Fruit fly (Drosophila melanogaster) whole organism, prepupa: Measurements from ENCODE around the gene Elba2.

ENCODE experiments used
- CG15336 ChIP-seq: fragments of 200-800 bp; sonication (Bioruptor generic); IDR thresholded peaks from 2 replicates; pipeline ENCODE4 v1.3.6; 2022; ENCODE audit warnings: missing biosample characterization, missing genetic modification characterization
- CG3919 ChIP-seq: fragments of 200-800 bp; sonication (Bioruptor generic); optimal IDR thresholded peaks from 3 replicates; lab custom pipeline; 2016; ENCODE audit warnings: missing biosample characterization, missing genetic modification characterization
- CG6163 ChIP-seq: fragments of 200-800 bp; sonication (Bioruptor generic); IDR thresholded peaks from 3 replicates; pipeline ENCODE4 v1.3.6; 2022; ENCODE audit warnings: missing biosample characterization, missing genetic modification characterization
- CG6276 ChIP-seq: fragments of 200-800 bp; sonication (Bioruptor generic); optimal IDR thresholded peaks from 2 replicates; lab custom pipeline; 2017; ENCODE audit warnings: missing biosample characterization, mild to moderate bottlenecking, missing genetic modification characterization
- CG8319 ChIP-seq: fragments of 200-800 bp; sonication (Bioruptor generic); optimal IDR thresholded peaks from 3 replicates; lab custom pipeline; 2016; ENCODE audit warnings: missing biosample characterization, missing genetic modification characterization
- CG9139 ChIP-seq: fragments of 200-800 bp; sonication (Bioruptor generic); optimal IDR thresholded peaks from 3 replicates; lab custom pipeline; 2017; ENCODE audit warnings: missing biosample characterization, mild to moderate bottlenecking, missing genetic modification characterization
- Eip78C ChIP-seq: fragments of 200-800 bp; sonication (Bioruptor generic); peaks from one replicate; lab custom pipeline; 2016; ENCODE audit warnings: missing biosample characterization, missing genetic modification characterization
- OdsH ChIP-seq: fragments of 200-800 bp; sonication (Bioruptor generic); optimal IDR thresholded peaks from 3 replicates; lab custom pipeline; 2016; ENCODE audit warnings: missing biosample characterization, missing genetic modification characterization
- Sox102F ChIP-seq: fragments of 200-800 bp; sonication (Bioruptor generic); optimal IDR thresholded peaks from 2 replicates; lab custom pipeline; 2016; ENCODE audit warnings: missing biosample characterization, mild to moderate bottlenecking, missing genetic modification characterization
- dac ChIP-seq: fragments of 200-800 bp; sonication (Bioruptor generic); optimal IDR thresholded peaks from 2 replicates; lab custom pipeline; 2017; ENCODE audit warnings: missing biosample characterization, mild to moderate bottlenecking, missing genetic modification characterization
- fd85E ChIP-seq: fragments of 200-800 bp; sonication (Bioruptor generic); optimal IDR thresholded peaks from 3 replicates; lab custom pipeline; 2016; ENCODE audit warnings: missing biosample characterization, missing genetic modification characterization
- salr ChIP-seq, 2 experiments: fragments of 200-800 bp; sonication (Bioruptor generic); optimal IDR thresholded peaks; 3 replicates each; lab custom pipeline; 2016 to 2018; ENCODE audit warnings: missing biosample characterization in 2 of 2, missing genetic modification characterization in 2 of 2, mild to moderate bottlenecking in 1 of 2
- svp ChIP-seq: fragments of 200-800 bp; sonication (Bioruptor generic); peaks from one replicate; lab custom pipeline; 2016; ENCODE audit warnings: missing biosample characterization, missing genetic modification characterization
- topi ChIP-seq: fragments of 200-800 bp; sonication (Bioruptor generic); optimal IDR thresholded peaks from 3 replicates; lab custom pipeline; 2016; ENCODE audit warnings: missing biosample characterization, missing genetic modification characterization
- vri ChIP-seq: fragments of 200-800 bp; sonication (Bioruptor generic); optimal IDR thresholded peaks from 3 replicates; lab custom pipeline; 2016; ENCODE audit warnings: missing biosample characterization, mild to moderate bottlenecking, missing genetic modification characterization

The Elba2 gene

DNA sequence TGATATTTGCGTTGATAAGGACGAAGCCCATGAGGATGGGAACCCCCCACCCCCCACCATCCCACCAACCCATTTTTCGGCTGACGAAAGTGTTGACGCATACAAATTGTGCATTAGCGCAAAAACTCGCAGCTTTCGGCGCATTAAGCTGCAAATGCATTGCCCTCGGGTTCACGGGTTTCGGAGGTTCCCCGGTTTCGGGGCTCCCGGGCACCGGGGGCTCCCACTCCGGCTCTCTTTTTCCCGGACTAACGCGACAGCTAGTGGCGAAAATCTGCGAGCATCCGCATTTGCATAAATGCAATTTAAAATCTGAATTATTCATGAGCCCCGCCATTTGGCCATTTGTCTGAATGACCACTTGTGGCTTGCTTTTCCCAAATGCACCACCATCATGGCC is 50.0 kb downstream of the Elba2 start (continued):
- no peak for TF ChIP-seq fd85E (GFP tag; lab: Kevin White, UChicago)

dm6 chr2L:2628760-2629159 is 51.3 kb downstream of the Elba2 start:
- no peak for TF ChIP-seq vri (GFP tag; lab: Kevin White, UChicago)
- no peak for TF ChIP-seq Sox102F (GFP tag; lab: Kevin White, UChicago)
- no peak for TF ChIP-seq salr (GFP tag; optimal IDR thresholded peaks at IDR 0.05; lab: Kevin White, UChicago)
- no peak for TF ChIP-seq OdsH
- no peak for TF ChIP-seq svp
- no peak for TF ChIP-seq CG6276 (GFP tag; lab: Kevin White, UChicago)
- no peak for TF ChIP-seq CG6163 (GFP tag; lab: Robert Waterston, UW)
- no peak for TF ChIP-seq topi (GFP tag; lab: Kevin White, UChicago)
- no peak for TF ChIP-seq CG3919 (GFP tag; lab: Kevin White, UChicago)
- no peak for TF ChIP-seq dac (GFP tag; lab: Kevin White, UChicago)
- TF ChIP-seq CG15336 (GFP tag; lab: Robert Waterston, UW), result no peak
- no peak for TF ChIP-seq CG8319 (GFP tag; lab: Kevin White, UChicago)
- no peak for TF ChIP-seq Eip78C (GFP tag; lab: Kevin White, UChicago)
- no peak for TF ChIP-seq CG9139 (GFP tag; lab: Kevin White, UChicago)
